Fruit fly (Drosophila melanogaster): ENCODE results near the gene IFT54.

Gene IFT54

dm6 chr3R:14326250-14327112, 24.3 kb downstream of the IFT54 start, which contains the start of the genes Afti and ATPsynE:
Gene Afti, minus strand, starts transcription at chr3R:14326689.
Gene ATPsynE, plus strand, starts transcription at chr3R:14326947.
- TF ChIP-seq cnc (optimal IDR thresholded peaks at IDR 0.05) (no peak), CG11617 (GFP tag; optimal IDR thresholded peaks at IDR 0.05) (peak; percentile 75), tj (GFP tag; optimal IDR thresholded peaks at IDR 0.05) (peak; percentile 62), Mnt (GFP tag; optimal IDR thresholded peaks at IDR 0.05) (peak; percentile 44), pad (GFP tag; optimal IDR thresholded peaks at IDR 0.05) (peak; percentile 44), CG7045 (GFP tag; optimal IDR thresholded peaks at IDR 0.05) (peak; percentile 77), bab1 (GFP tag; optimal IDR thresholded peaks at IDR 0.05) (no peak), CG14711 (tag; optimal IDR thresholded peaks at IDR 0.05) (peak; percentile 30), CG5204 (GFP tag; optimal IDR thresholded peaks at IDR 0.05) (no peak), ovo (GFP tag; optimal IDR thresholded peaks at IDR 0.05) (peak; percentile 84), toe (GFP tag; optimal IDR thresholded peaks at IDR 0.05) (no peak), Clk (GFP tag; optimal IDR thresholded peaks at IDR 0.05) (peak; percentile 79), CG12768 (GFP tag; optimal IDR thresholded peaks at IDR 0.05) (peak; percentile 77), cic (GFP tag; optimal IDR thresholded peaks at IDR 0.05) (no peak), CG7101 (tag; optimal IDR thresholded peaks at IDR 0.05) (peak; percentile 66), CG1620 (GFP tag; optimal IDR thresholded peaks at IDR 0.05) (peak; percentile 77), Crg-1 (GFP tag; optimal IDR thresholded peaks at IDR 0.05) (peak; percentile 41), CG33017 (tag; optimal IDR thresholded peaks at IDR 0.05) (peak; percentile 56), kay (GFP tag; ENCODE audit: borderline replicate concordance) (no peak), Hr96 (GFP tag; optimal IDR thresholded peaks at IDR 0.05) (no peak)

DNA sequence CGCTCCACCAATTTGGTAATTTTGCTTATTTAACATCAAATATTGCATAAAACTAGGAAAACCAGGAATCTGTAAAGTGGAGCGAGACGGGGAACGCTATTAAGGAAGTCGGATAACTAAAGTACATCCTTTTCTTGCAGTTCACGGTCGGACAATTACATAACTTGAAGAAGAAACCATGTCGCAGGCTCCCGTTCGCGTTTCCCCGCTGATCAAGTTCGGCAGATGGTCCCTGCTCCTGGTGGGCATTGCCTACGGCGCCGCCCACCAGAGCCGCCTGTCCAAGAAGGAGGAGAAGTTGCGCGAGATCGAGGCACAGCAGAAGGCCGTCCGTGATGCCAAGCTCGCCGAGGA, 24.9 kb downstream of the IFT54 start:
- TF ChIP-seq Hr96 (GFP tag; optimal IDR thresholded peaks at IDR 0.05) = no peak
- no peak for TF ChIP-seq CG7101 (tag; optimal IDR thresholded peaks at IDR 0.05)
- no peak for TF ChIP-seq bab1 (GFP tag; optimal IDR thresholded peaks at IDR 0.05)

dm6 chr3R:14327472-14328104, 25.4 kb downstream of the IFT54 start, which contains the start of gene spn-B:
Gene spn-B, plus strand, starts transcription at chr3R:14328051.
- TF ChIP-seq CG5204 (GFP tag; optimal IDR thresholded peaks at IDR 0.05) (peak; percentile 63), CG7045 (GFP tag; optimal IDR thresholded peaks at IDR 0.05) (peak; percentile 55), Crg-1 (GFP tag; optimal IDR thresholded peaks at IDR 0.05) (peak; percentile 31), Clk (GFP tag; optimal IDR thresholded peaks at IDR 0.05) (no peak), cnc (optimal IDR thresholded peaks at IDR 0.05) (no peak), CG12768 (GFP tag; optimal IDR thresholded peaks at IDR 0.05) (peak; percentile 70), pad (GFP tag; optimal IDR thresholded peaks at IDR 0.05) (peak; percentile 56), tj (GFP tag; optimal IDR thresholded peaks at IDR 0.05) (peak; percentile 47), CG11617 (GFP tag; optimal IDR thresholded peaks at IDR 0.05) (peak; percentile 81), CG1620 (GFP tag; optimal IDR thresholded peaks at IDR 0.05) (peak; percentile 40), bab1 (GFP tag; optimal IDR thresholded peaks at IDR 0.05) (peak; percentile 77), kay (GFP tag; ENCODE audit: borderline replicate concordance) (peak; percentile 32), ovo (GFP tag; optimal IDR thresholded peaks at IDR 0.05) (no peak), CG7101 (tag; optimal IDR thresholded peaks at IDR 0.05) (peak; percentile 74), Mnt (GFP tag; optimal IDR thresholded peaks at IDR 0.05) (peak; percentile 57), Hr96 (GFP tag; optimal IDR thresholded peaks at IDR 0.05) (peak; percentile 69), CG14711 (tag; optimal IDR thresholded peaks at IDR 0.05) (peak; percentile 52), cic (GFP tag; optimal IDR thresholded peaks at IDR 0.05) (peak; percentile 66), CG33017 (tag; optimal IDR thresholded peaks at IDR 0.05) (peak; percentile 53), toe (GFP tag; optimal IDR thresholded peaks at IDR 0.05) (peak; percentile 64)

dm6 chr3R:14329549-14329948, 27.3 kb downstream of the IFT54 start:
- no peak for TF ChIP-seq Mnt (GFP tag; optimal IDR thresholded peaks at IDR 0.05)
- peak; percentile 56 for TF ChIP-seq kay (GFP tag; ENCODE audit: borderline replicate concordance)
- no peak for TF ChIP-seq CG1620 (GFP tag; optimal IDR thresholded peaks at IDR 0.05)
- no peak for TF ChIP-seq tj (GFP tag; optimal IDR thresholded peaks at IDR 0.05)
- TF ChIP-seq CG33017 (tag; optimal IDR thresholded peaks at IDR 0.05) = no peak
- TF ChIP-seq pad (GFP tag; optimal IDR thresholded peaks at IDR 0.05) = no peak

- TF ChIP-seq CG7101 (tag; optimal IDR thresholded peaks at IDR 0.05) = no peak
- no peak for TF ChIP-seq Crg-1 (GFP tag; optimal IDR thresholded peaks at IDR 0.05)
- TF ChIP-seq Mnt (GFP tag; optimal IDR thresholded peaks at IDR 0.05) = no peak
- no peak for TF ChIP-seq pad (GFP tag; optimal IDR thresholded peaks at IDR 0.05)
- no peak for TF ChIP-seq toe (GFP tag; optimal IDR thresholded peaks at IDR 0.05)
- TF ChIP-seq CG5204 (GFP tag; optimal IDR thresholded peaks at IDR 0.05) = no peak
- TF ChIP-seq CG1620 (GFP tag; optimal IDR thresholded peaks at IDR 0.05) = no peak
- no peak for TF ChIP-seq CG14711 (tag; optimal IDR thresholded peaks at IDR 0.05)
- TF ChIP-seq tj (GFP tag; optimal IDR thresholded peaks at IDR 0.05) = no peak
- no peak for TF ChIP-seq CG12768 (GFP tag; optimal IDR thresholded peaks at IDR 0.05)
- no peak for TF ChIP-seq kay (GFP tag; ENCODE audit: borderline replicate concordance)
- no peak for TF ChIP-seq cic (GFP tag; optimal IDR thresholded peaks at IDR 0.05)
- TF ChIP-seq ovo (GFP tag; optimal IDR thresholded peaks at IDR 0.05) = no peak
- TF ChIP-seq CG11617 (GFP tag; optimal IDR thresholded peaks at IDR 0.05) = no peak
- TF ChIP-seq Hr96 (GFP tag; optimal IDR thresholded peaks at IDR 0.05) = no peak
- TF ChIP-seq cnc (optimal IDR thresholded peaks at IDR 0.05) = no peak
- TF ChIP-seq CG33017 (tag; optimal IDR thresholded peaks at IDR 0.05) = no peak
- no peak for TF ChIP-seq bab1 (GFP tag; optimal IDR thresholded peaks at IDR 0.05)
- TF ChIP-seq Clk (GFP tag; optimal IDR thresholded peaks at IDR 0.05) = no peak
- TF ChIP-seq CG7045 (GFP tag; optimal IDR thresholded peaks at IDR 0.05) = no peak
These were observed 28.4 kb downstream of the IFT54 start for dm6 chr3R:14330654-14331053.
